Worm (Caenorhabditis elegans): ENCODE measurements around the gene vps-37.
A peak's percentile ranks its signal among the peaks of the same experiment; 100 is the strongest.

vps-37 gene

ce11 chrV:5571691-5572090, 20.8 kb upstream of the vps-37 start:
- TF ChIP-seq unc-55 (GFP tag; optimal IDR thresholded peaks at IDR 0.05), result no peak
- no peak for TF ChIP-seq ceh-82 (tag; optimal IDR thresholded peaks at IDR 0.05)
- TF ChIP-seq Y55F3AM.14 (GFP tag; optimal IDR thresholded peaks at IDR 0.05), result no peak
- TF ChIP-seq aly-2 (tag; optimal IDR thresholded peaks at IDR 0.05), result no peak
- no peak for TF ChIP-seq ztf-11 (tag; optimal IDR thresholded peaks at IDR 0.05)
- TF ChIP-seq mdl-1 (tag; optimal IDR thresholded peaks at IDR 0.05), result no peak
- TF ChIP-seq lsy-2 (tag; optimal IDR thresholded peaks at IDR 0.05), result no peak
- TF ChIP-seq nhr-23 (tag; optimal IDR thresholded peaks at IDR 0.05), result no peak
- TF ChIP-seq elt-3 (tag; optimal IDR thresholded peaks at IDR 0.05), result no peak
- no peak for TF ChIP-seq nhr-12 (tag; optimal IDR thresholded peaks at IDR 0.05)
- no peak for TF ChIP-seq F13H6.1 (tag; optimal IDR thresholded peaks at IDR 0.05)
- TF ChIP-seq nhr-6 (tag; optimal IDR thresholded peaks at IDR 0.05), result no peak
- TF ChIP-seq nhr-25 (tag; optimal IDR thresholded peaks at IDR 0.05), result no peak
- no peak for TF ChIP-seq ztf-4 (tag; optimal IDR thresholded peaks at IDR 0.05)
- TF ChIP-seq nhr-129 (tag; optimal IDR thresholded peaks at IDR 0.05), result no peak
- no peak for TF ChIP-seq mbf-1 (tag; optimal IDR thresholded peaks at IDR 0.05)
- TF ChIP-seq lin-11 (tag; optimal IDR thresholded peaks at IDR 0.05), result no peak
- TF ChIP-seq fos-1 (tag; optimal IDR thresholded peaks at IDR 0.05), result no peak
- TF ChIP-seq unc-62 (GFP tag; optimal IDR thresholded peaks at IDR 0.05), result no peak

- TF ChIP-seq egl-27 (tag; optimal IDR thresholded peaks at IDR 0.05), result no peak
- TF ChIP-seq R02D3.7 (tag; optimal IDR thresholded peaks at IDR 0.05), result no peak
- peak; percentile 41 for TF ChIP-seq sma-9 (GFP tag; optimal IDR thresholded peaks at IDR 0.05)
- TF ChIP-seq sma-9 (tag; optimal IDR thresholded peaks at IDR 0.05), result no peak
- no peak for TF ChIP-seq peb-1 (tag; optimal IDR thresholded peaks at IDR 0.05)
- no peak for TF ChIP-seq mab-5 (tag; optimal IDR thresholded peaks at IDR 0.05)
- no peak for TF ChIP-seq lin-39 (tag; optimal IDR thresholded peaks at IDR 0.05)
- TF ChIP-seq ama-1 (optimal IDR thresholded peaks at IDR 0.05), result no peak
- TF ChIP-seq dmd-4 (tag; optimal IDR thresholded peaks at IDR 0.05), result no peak
- no peak for TF ChIP-seq elt-1 (tag; optimal IDR thresholded peaks at IDR 0.05)
- TF ChIP-seq fos-1 (tag; optimal IDR thresholded peaks at IDR 0.05), result peak; percentile 65
- peak; percentile 13 for TF ChIP-seq nhr-21 (tag; optimal IDR thresholded peaks at IDR 0.05)
- TF ChIP-seq ztf-4 (tag; optimal IDR thresholded peaks at IDR 0.05), result no peak
- TF ChIP-seq unc-55 (GFP tag; optimal IDR thresholded peaks at IDR 0.05), result no peak
- TF ChIP-seq sem-4 (tag; optimal IDR thresholded peaks at IDR 0.05), result no peak
- no peak for TF ChIP-seq ztf-1 (GFP tag; conservative IDR thresholded peaks at IDR 0.05)
- TF ChIP-seq zag-1 (tag; optimal IDR thresholded peaks at IDR 0.05), result no peak
- no peak for TF ChIP-seq alr-1 (tag; optimal IDR thresholded peaks at IDR 0.05)
- TF ChIP-seq mbf-1 (tag; optimal IDR thresholded peaks at IDR 0.05), result no peak
- TF ChIP-seq aly-2 (tag; optimal IDR thresholded peaks at IDR 0.05), result no peak
- no peak for TF ChIP-seq ZK546.5 (tag; optimal IDR thresholded peaks at IDR 0.05)
- TF ChIP-seq blmp-1 (tag; optimal IDR thresholded peaks at IDR 0.05; ENCODE audit: insufficient read depth), result no peak
- TF ChIP-seq gmeb-1 (tag; optimal IDR thresholded peaks at IDR 0.05), result peak; percentile 62
- TF ChIP-seq nhr-129 (tag; optimal IDR thresholded peaks at IDR 0.05), result peak; percentile 75
- TF ChIP-seq nhr-11 (tag; optimal IDR thresholded peaks at IDR 0.05), result no peak
- no peak for TF ChIP-seq unc-62 (GFP tag; optimal IDR thresholded peaks at IDR 0.05)
- TF ChIP-seq nhr-77 (tag; optimal IDR thresholded peaks at IDR 0.05), result no peak
- no peak for TF ChIP-seq nhr-10 (tag; optimal IDR thresholded peaks at IDR 0.05)
- TF ChIP-seq nhr-6 (tag; optimal IDR thresholded peaks at IDR 0.05), result no peak
- TF ChIP-seq nhr-25 (tag; optimal IDR thresholded peaks at IDR 0.05), result no peak
- TF ChIP-seq lin-11 (tag; optimal IDR thresholded peaks at IDR 0.05), result no peak
- TF ChIP-seq nhr-237 (tag; optimal IDR thresholded peaks at IDR 0.05), result no peak
- TF ChIP-seq F13H6.1 (tag; optimal IDR thresholded peaks at IDR 0.05), result peak; percentile 45
- TF ChIP-seq sma-3 (GFP tag; optimal IDR thresholded peaks at IDR 0.05), result peak; percentile 58
- no peak for TF ChIP-seq nhr-23 (tag; optimal IDR thresholded peaks at IDR 0.05)
- no peak for TF ChIP-seq ceh-82 (tag; optimal IDR thresholded peaks at IDR 0.05)
- no peak for TF ChIP-seq C34F6.9 (tag; optimal IDR thresholded peaks at IDR 0.05)
- TF ChIP-seq skn-1 (tag; optimal IDR thresholded peaks at IDR 0.05), result peak; percentile 13
- TF ChIP-seq lin-13 (GFP tag; optimal IDR thresholded peaks at IDR 0.05), result peak; percentile 10
- peak; percentile 97 for TF ChIP-seq snpc-4 (tag; optimal IDR thresholded peaks at IDR 0.05)
- no peak for TF ChIP-seq Y55F3AM.14 (GFP tag; optimal IDR thresholded peaks at IDR 0.05)
- peak; percentile 33 to 37 for TF ChIP-seq lsy-2 (tag; optimal IDR thresholded peaks at IDR 0.05)
- peak; percentile 79 for TF ChIP-seq crh-2 (tag; optimal IDR thresholded peaks at IDR 0.05)
- TF ChIP-seq ztf-11 (tag; optimal IDR thresholded peaks at IDR 0.05), result no peak
- TF ChIP-seq mdl-1 (tag; optimal IDR thresholded peaks at IDR 0.05), result no peak
- no peak for TF ChIP-seq elt-3 (tag; optimal IDR thresholded peaks at IDR 0.05)
- no peak for TF ChIP-seq nhr-12 (tag; optimal IDR thresholded peaks at IDR 0.05)
- no peak for TF ChIP-seq ceh-16 (tag; optimal IDR thresholded peaks at IDR 0.05)
- no peak for TF ChIP-seq unc-39 (tag; optimal IDR thresholded peaks at IDR 0.05)
Measured at ce11 chrV:5576008-5576407, 16.5 kb upstream of the vps-37 start.

Data from whole organism, L2 larva.